Worm (Caenorhabditis elegans) whole organism, late embryonic: ENCODE data around the gene ZK856.18.

Source experiments
- C08G9.2 ChIP-seq: sonication (generic microtip); optimal IDR thresholded peaks from 2 replicates; lab custom pipeline; 2016; ENCODE audit warnings: mild to moderate bottlenecking, missing genetic modification characterization, moderate library complexity, missing compliant biosample characterization
- C38D4.7 ChIP-seq: fragments of 200-800 bp; sonication (Bioruptor generic); optimal IDR thresholded peaks from 2 replicates; lab custom pipeline; 2018; ENCODE audit warnings: mild to moderate bottlenecking, missing genetic modification characterization, moderate library complexity, missing compliant biosample characterization
- F13H6.1 ChIP-seq: sonication (generic microtip); optimal IDR thresholded peaks from 2 replicates; lab custom pipeline; 2016; ENCODE audit warnings: missing genetic modification characterization, missing compliant biosample characterization
- K09A11.1 ChIP-seq: sonication (generic microtip); optimal IDR thresholded peaks from 2 replicates; lab custom pipeline; 2017; ENCODE audit warnings: antibody characterized with exemption, mild to moderate bottlenecking, missing genetic modification characterization, missing compliant biosample characterization; ENCODE audit not compliant: insufficient read depth
- T23F11.4 ChIP-seq: fragments of 200-800 bp; sonication (Bioruptor generic); optimal IDR thresholded peaks from 2 replicates; lab custom pipeline; 2018; ENCODE audit warnings: mild to moderate bottlenecking, missing genetic modification characterization, missing compliant biosample characterization
- Y22D7AL.16 ChIP-seq: sonication (generic microtip); optimal IDR thresholded peaks from 2 replicates; lab custom pipeline; 2016; ENCODE audit warnings: missing genetic modification characterization, missing compliant biosample characterization
- ahr-1 ChIP-seq: sonication (generic microtip); optimal IDR thresholded peaks from 2 replicates; lab custom pipeline; 2016; ENCODE audit warnings: missing genetic modification characterization, missing compliant biosample characterization
- ceh-14 ChIP-seq: sonication (generic microtip); optimal IDR thresholded peaks from 2 replicates; lab custom pipeline; 2016; ENCODE audit warnings: missing genotype, missing genetic modification characterization, missing compliant biosample characterization
- ceh-19 ChIP-seq: fragments of 200-800 bp; sonication (Bioruptor generic); optimal IDR thresholded peaks from 2 replicates; lab custom pipeline; 2018; ENCODE audit warnings: mild to moderate bottlenecking, missing genetic modification characterization, missing compliant biosample characterization
- ceh-2 ChIP-seq: sonication (generic microtip); optimal IDR thresholded peaks from 2 replicates; lab custom pipeline; 2016; ENCODE audit warnings: missing genotype, missing genetic modification characterization, missing compliant biosample characterization
- ceh-22 ChIP-seq: sonication (generic microtip); optimal IDR thresholded peaks from 2 replicates; lab custom pipeline; 2017; ENCODE audit warnings: missing biosample characterization, missing genetic modification characterization
- ceh-31 ChIP-seq: sonication (generic microtip); optimal IDR thresholded peaks from 2 replicates; lab custom pipeline; 2016; ENCODE audit warnings: missing genetic modification characterization, missing compliant biosample characterization
- ceh-34 ChIP-seq: sonication (generic microtip); optimal IDR thresholded peaks from 2 replicates; lab custom pipeline; 2016; ENCODE audit warnings: mild to moderate bottlenecking, missing genetic modification characterization, missing compliant biosample characterization
- ceh-45 ChIP-seq: fragments of 200-800 bp; sonication (Bioruptor generic); IDR thresholded peaks from 2 replicates; pipeline ENCODE4 v1.3.6; 2022; ENCODE audit warnings: missing genetic modification reagents, missing genetic modification characterization, missing compliant biosample characterization
- ceh-48 ChIP-seq: sonication (generic microtip); optimal IDR thresholded peaks from 2 replicates; lab custom pipeline; 2016; ENCODE audit warnings: missing genetic modification characterization, inconsistent platforms, missing compliant biosample characterization
- ceh-6 ChIP-seq: fragments of 200-800 bp; sonication (Bioruptor generic); optimal IDR thresholded peaks from 2 replicates; lab custom pipeline; 2018; ENCODE audit warnings: mild to moderate bottlenecking, missing genetic modification characterization, missing compliant biosample characterization
- elt-2 ChIP-seq: sonication (generic microtip); optimal IDR thresholded peaks from 2 replicates; lab custom pipeline; 2016; ENCODE audit warnings: missing genetic modification reagents, missing genetic modification characterization, missing compliant biosample characterization
- elt-4 ChIP-seq: sonication (generic microtip); optimal IDR thresholded peaks from 2 replicates; lab custom pipeline; 2016; ENCODE audit warnings: missing genetic modification characterization, missing compliant biosample characterization
- eyg-1 ChIP-seq: sonication (generic microtip); optimal IDR thresholded peaks from 2 replicates; lab custom pipeline; 2016; ENCODE audit warnings: missing genotype, missing genetic modification characterization, missing compliant biosample characterization
- fax-1 ChIP-seq: sonication (generic microtip); optimal IDR thresholded peaks from 2 replicates; lab custom pipeline; 2016; ENCODE audit warnings: missing genotype, missing genetic modification characterization, missing compliant biosample characterization
- fkh-10 ChIP-seq: fragments of 150-350 bp; optimal IDR thresholded peaks from 2 replicates; lab custom pipeline; 2014; ENCODE audit warnings: missing biosample characterization, missing genetic modification reagents, missing genetic modification characterization
- fkh-6 ChIP-seq: sonication (generic microtip); optimal IDR thresholded peaks from 2 replicates; lab custom pipeline; 2016; ENCODE audit warnings: missing genetic modification characterization, missing compliant biosample characterization
- hlh-30 ChIP-seq: sonication (generic microtip); optimal IDR thresholded peaks from 2 replicates; lab custom pipeline; 2017; ENCODE audit warnings: antibody characterized with exemption, missing genetic modification characterization, missing compliant biosample characterization; ENCODE audit not compliant: insufficient read depth
- hlh-8 ChIP-seq: sonication (generic microtip); optimal IDR thresholded peaks from 2 replicates; lab custom pipeline; 2016; ENCODE audit warnings: missing genotype, missing genetic modification characterization, missing compliant biosample characterization
- madf-2 ChIP-seq: sonication (generic microtip); optimal IDR thresholded peaks from 2 replicates; lab custom pipeline; 2017; ENCODE audit warnings: missing genetic modification characterization, missing compliant biosample characterization
- nfya-1 ChIP-seq: sonication (generic microtip); optimal IDR thresholded peaks from 2 replicates; lab custom pipeline; 2017; ENCODE audit warnings: missing genetic modification characterization, mild to moderate bottlenecking, missing compliant biosample characterization, antibody characterized with exemption, moderate library complexity
- nhr-11 ChIP-seq: fragments of 150-350 bp; optimal IDR thresholded peaks from 2 replicates; lab custom pipeline; 2014; ENCODE audit warnings: missing biosample characterization, missing genetic modification characterization
- nhr-232 ChIP-seq: sonication (generic microtip); optimal IDR thresholded peaks from 2 replicates; lab custom pipeline; 2016; ENCODE audit warnings: missing genetic modification characterization, missing compliant biosample characterization
- npax-4 ChIP-seq: sonication (generic microtip); optimal IDR thresholded peaks from 2 replicates; lab custom pipeline; 2016; ENCODE audit warnings: missing genetic modification characterization, missing compliant biosample characterization
- pag-3 ChIP-seq: sonication (generic microtip); optimal IDR thresholded peaks from 2 replicates; lab custom pipeline; 2016; ENCODE audit warnings: missing compliant biosample characterization, missing genetic modification characterization, borderline replicate concordance
- pat-9 ChIP-seq: fragments of 200-800 bp; sonication (Bioruptor generic); optimal IDR thresholded peaks from 2 replicates; lab custom pipeline; 2018; ENCODE audit warnings: mild to moderate bottlenecking, missing genetic modification characterization, moderate library complexity, missing compliant biosample characterization
- pax-1 ChIP-seq: fragments of 150-350 bp; optimal IDR thresholded peaks from 2 replicates; lab custom pipeline; 2014; ENCODE audit warnings: missing biosample characterization, missing genetic modification characterization
- pha-2 ChIP-seq: sonication (generic microtip); optimal IDR thresholded peaks from 2 replicates; lab custom pipeline; 2017; ENCODE audit warnings: mild to moderate bottlenecking, missing genetic modification characterization, missing compliant biosample characterization
- pqm-1 ChIP-seq: sonication (generic microtip); optimal IDR thresholded peaks from 2 replicates; lab custom pipeline; 2016; ENCODE audit warnings: missing genetic modification characterization, missing compliant biosample characterization
- rnt-1 ChIP-seq: sonication (generic microtip); optimal IDR thresholded peaks from 2 replicates; lab custom pipeline; 2016; ENCODE audit warnings: missing genetic modification characterization, missing compliant biosample characterization
- sdc-2 ChIP-seq: sonication (generic microtip); optimal IDR thresholded peaks from 2 replicates; lab custom pipeline; 2016; ENCODE audit warnings: missing genotype, missing genetic modification characterization, missing compliant biosample characterization
- syd-9 ChIP-seq: sonication (generic microtip); optimal IDR thresholded peaks from 2 replicates; lab custom pipeline; 2016; ENCODE audit warnings: mild to moderate bottlenecking, missing genetic modification characterization, moderate library complexity, missing compliant biosample characterization
- unc-42 ChIP-seq: sonication (generic microtip); optimal IDR thresholded peaks from 2 replicates; lab custom pipeline; 2016; ENCODE audit warnings: missing genotype, missing genetic modification characterization, missing compliant biosample characterization
- unc-55 ChIP-seq: sonication (generic microtip); optimal IDR thresholded peaks from 2 replicates; lab custom pipeline; 2017; ENCODE audit warnings: missing biosample characterization, missing genetic modification reagents, missing genetic modification characterization
- unc-86 ChIP-seq: sonication (generic microtip); optimal IDR thresholded peaks from 2 replicates; lab custom pipeline; 2016; ENCODE audit warnings: missing genetic modification characterization, missing compliant biosample characterization
- zip-5 ChIP-seq: sonication (generic microtip); optimal IDR thresholded peaks from 2 replicates; lab custom pipeline; 2016; ENCODE audit warnings: missing genetic modification characterization, missing compliant biosample characterization
- ztf-16 ChIP-seq: sonication (generic microtip); optimal IDR thresholded peaks from 2 replicates; lab custom pipeline; 2017; ENCODE audit warnings: missing genetic modification characterization, missing compliant biosample characterization

Gene ZK856.18

DNA sequence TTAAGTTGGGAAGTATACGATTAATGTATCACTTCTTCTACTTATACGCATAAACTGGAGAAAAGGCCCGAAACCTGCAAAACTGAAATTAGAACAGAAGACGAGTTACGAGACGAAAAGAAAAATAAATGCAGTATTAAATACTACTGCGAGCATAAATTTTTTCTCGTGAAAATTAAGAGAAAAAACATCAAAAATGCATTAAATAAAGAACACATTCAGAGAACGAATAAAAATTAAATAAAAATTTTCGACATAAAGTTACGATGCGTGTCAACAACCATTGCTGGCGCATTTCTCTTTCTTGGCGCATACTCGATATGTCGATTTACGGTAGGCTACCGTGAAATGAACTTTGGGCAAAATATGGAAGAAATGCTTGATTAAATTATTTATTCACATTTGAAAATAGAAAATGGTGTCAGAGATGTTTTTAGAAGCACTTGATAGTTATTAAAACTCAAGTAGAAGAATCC lies 19.1 kb upstream of the ZK856.18 start, which contains the start of the genes ZK856.19 and ZK856.11:
ZK856.19 (minus strand) TSS at position 51 of the 476 bp plus-strand sequence.
ZK856.11 (minus strand) TSS at position 76 of the 476 bp plus-strand sequence.
- TF ChIP-seq npax-4 (tag; lab: Kevin White, UChicago) (no peak), nfya-1 (peak; percentile 21), unc-42 (tag; lab: Kevin White, UChicago) (peak; percentile 20), rnt-1 (no peak)

DNA sequence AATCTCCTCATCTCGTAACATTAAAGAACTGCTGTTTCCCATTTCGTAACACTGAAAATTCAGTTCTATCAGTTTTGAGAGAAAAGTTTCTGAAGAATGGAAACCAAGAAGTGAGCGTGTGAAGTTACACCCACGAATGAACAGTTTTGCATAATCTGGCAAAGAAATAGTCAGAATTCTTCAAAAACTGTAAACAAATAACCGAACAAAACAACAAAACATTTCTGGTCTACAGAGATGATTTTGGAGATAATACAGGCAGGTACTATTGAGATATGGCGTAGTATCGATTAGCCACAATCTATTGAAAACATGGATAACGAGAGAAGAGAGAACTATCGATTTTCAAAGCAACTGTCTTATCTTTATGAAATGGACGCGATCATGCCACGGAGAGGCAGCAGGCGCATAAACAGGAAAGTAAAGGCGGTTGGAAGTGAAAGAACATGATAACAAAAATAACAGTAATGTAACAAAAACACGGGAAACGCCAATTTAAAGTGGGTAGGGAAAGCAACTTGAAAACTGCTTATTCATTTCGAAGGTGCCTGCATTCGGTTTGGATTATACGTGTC lies 17.7 kb upstream of the ZK856.18 start, which contains the start of gene chpf-1:
chpf-1 (minus strand) TSS at position 51 of the 575 bp plus-strand sequence.
- no peak for TF ChIP-seq ceh-22
- peak; percentile 41 for TF ChIP-seq elt-2 (tag; lab: Kevin White, UChicago)

DNA sequence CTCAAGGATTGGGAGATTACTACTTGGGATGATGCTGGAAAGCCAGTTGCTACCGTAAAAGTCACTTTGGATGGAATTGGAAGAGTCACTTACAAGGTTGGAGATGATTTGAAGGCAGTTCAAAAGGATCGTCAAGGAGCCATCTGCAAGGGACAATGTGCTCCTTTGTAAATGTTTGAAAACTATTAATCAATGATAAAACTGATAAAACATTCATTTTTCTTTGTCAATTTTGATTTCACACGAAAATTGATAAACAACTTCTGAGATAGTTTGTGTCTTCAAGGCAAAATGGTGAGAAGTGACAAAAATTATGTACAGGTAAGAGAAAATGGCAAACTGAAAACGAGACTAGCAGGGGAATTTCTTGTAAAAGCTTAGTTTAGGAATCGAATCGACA lies 16.5 kb upstream of the ZK856.18 start:
- TF ChIP-seq sdc-2 (tag; lab: Kevin White, UChicago) (no peak), ztf-16 (tag; lab: Kevin White, UChicago) (no peak), elt-2 (tag; lab: Kevin White, UChicago) (no peak), ceh-6 (GFP tag; lab: Kevin White, UChicago) (no peak), elt-4 (tag; lab: Kevin White, UChicago) (no peak), pha-2 (tag; lab: Kevin White, UChicago) (no peak), fkh-6 (tag; lab: Kevin White, UChicago) (no peak), ceh-48 (tag; lab: Kevin White, UChicago) (no peak), ceh-31 (no peak), pag-3 (tag; lab: Kevin White, UChicago) (no peak), unc-42 (tag; lab: Kevin White, UChicago) (no peak), pax-1 (tag; lab: Kevin White, UChicago) (no peak), fkh-10 (GFP tag; lab: Kevin White, UChicago) (no peak), eyg-1 (no peak)

DNA sequence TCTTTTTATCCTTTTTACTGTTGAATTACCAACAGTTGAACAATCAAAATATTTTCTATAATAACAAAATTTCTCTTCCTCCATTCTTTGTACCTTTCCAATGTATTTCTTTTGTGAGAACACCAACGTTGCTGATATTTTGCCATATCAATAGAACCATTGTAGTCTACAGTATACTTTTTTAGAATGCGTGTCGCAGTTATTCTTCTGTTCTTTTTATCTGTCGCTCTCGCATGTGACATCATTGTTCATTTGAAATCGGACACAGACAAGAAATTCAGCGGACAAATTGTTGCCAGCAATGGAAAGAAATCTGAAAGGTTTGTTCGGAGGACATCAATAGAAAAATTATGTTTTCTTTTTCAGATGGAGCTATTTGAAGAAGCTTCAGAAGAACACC lies 16.1 kb upstream of the ZK856.18 start, which contains the start of gene ZK856.7:
ZK856.7 (plus strand) TSS at position 186 of the 400 bp plus-strand sequence.
- no peak for TF ChIP-seq zip-5
- no peak for TF ChIP-seq hlh-8
- TF ChIP-seq nhr-11 (tag; lab: Kevin White, UChicago) = no peak
- TF ChIP-seq hlh-30 (tag; lab: Kevin White, UChicago) = no peak
- TF ChIP-seq nhr-232 (tag; lab: Kevin White, UChicago) = no peak
- TF ChIP-seq elt-4 (tag; lab: Kevin White, UChicago) = no peak
- no peak for TF ChIP-seq T23F11.4 (GFP tag; lab: Kevin White, UChicago)
- TF ChIP-seq ceh-19 (GFP tag; lab: Kevin White, UChicago) = no peak
- no peak for TF ChIP-seq ztf-16 (tag; lab: Kevin White, UChicago)
- TF ChIP-seq ahr-1 (tag; lab: Kevin White, UChicago) = no peak
- TF ChIP-seq elt-2 (tag; lab: Kevin White, UChicago) = no peak
- TF ChIP-seq C38D4.7 (GFP tag; lab: Kevin White, UChicago) = no peak
- no peak for TF ChIP-seq C08G9.2 (tag; lab: Kevin White, UChicago)
- no peak for TF ChIP-seq unc-86 (tag; lab: Kevin White, UChicago)
- TF ChIP-seq Y22D7AL.16 = no peak
- no peak for TF ChIP-seq F13H6.1 (tag; lab: Kevin White, UChicago)
- TF ChIP-seq eyg-1 = no peak
- no peak for TF ChIP-seq fkh-6 (tag; lab: Kevin White, UChicago)
- no peak for TF ChIP-seq ceh-45 (GFP tag; lab: Robert Waterston, UW)

DNA sequence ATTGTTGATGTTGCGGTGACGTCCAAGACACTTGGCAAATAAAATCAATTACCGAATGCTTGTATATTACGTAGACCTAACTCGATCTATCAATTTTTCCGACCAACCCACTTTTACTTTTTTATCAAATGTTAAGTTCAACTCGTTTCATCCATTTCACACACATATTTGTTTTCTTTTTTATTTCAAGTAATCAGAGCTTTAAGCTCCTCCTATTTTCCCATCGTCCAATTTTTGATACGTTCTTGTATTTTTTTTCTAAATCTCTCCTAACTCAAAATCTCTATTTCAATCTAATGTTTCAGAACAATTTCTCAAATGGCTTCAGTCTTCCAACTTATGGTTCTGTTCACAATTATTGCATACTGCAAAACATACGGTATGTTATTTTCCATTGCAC lies 12.6 kb upstream of the ZK856.18 start, which contains the start of gene ZK856.6:
ZK856.6 (plus strand) TSS at position 301 of the 400 bp plus-strand sequence.
- no peak for TF ChIP-seq rnt-1
- TF ChIP-seq ceh-14 = no peak
- no peak for TF ChIP-seq unc-55 (GFP tag; lab: Kevin White, UChicago)
- TF ChIP-seq Y22D7AL.16 = no peak
- no peak for TF ChIP-seq fax-1 (tag; lab: Kevin White, UChicago)
- no peak for TF ChIP-seq F13H6.1 (tag; lab: Kevin White, UChicago)
- TF ChIP-seq npax-4 (tag; lab: Kevin White, UChicago) = no peak
- TF ChIP-seq ceh-2 (tag; lab: Kevin White, UChicago) = no peak
- no peak for TF ChIP-seq hlh-30 (tag; lab: Kevin White, UChicago)
- TF ChIP-seq pat-9 = no peak
- TF ChIP-seq ahr-1 (tag; lab: Kevin White, UChicago) = no peak
- TF ChIP-seq fkh-6 (tag; lab: Kevin White, UChicago) = no peak
- TF ChIP-seq C38D4.7 (GFP tag; lab: Kevin White, UChicago) = no peak
- no peak for TF ChIP-seq K09A11.1
- TF ChIP-seq ceh-34 (tag; lab: Kevin White, UChicago) = no peak
- no peak for TF ChIP-seq fkh-10 (GFP tag; lab: Kevin White, UChicago)
- no peak for TF ChIP-seq nhr-232 (tag; lab: Kevin White, UChicago)
- no peak for TF ChIP-seq madf-2
- no peak for TF ChIP-seq pqm-1 (tag; lab: Kevin White, UChicago)
- no peak for TF ChIP-seq syd-9 (tag; lab: Kevin White, UChicago)
